Fruit fly (Drosophila melanogaster): ENCODE data around the gene CG14667.

CG14667 gene

DNA sequence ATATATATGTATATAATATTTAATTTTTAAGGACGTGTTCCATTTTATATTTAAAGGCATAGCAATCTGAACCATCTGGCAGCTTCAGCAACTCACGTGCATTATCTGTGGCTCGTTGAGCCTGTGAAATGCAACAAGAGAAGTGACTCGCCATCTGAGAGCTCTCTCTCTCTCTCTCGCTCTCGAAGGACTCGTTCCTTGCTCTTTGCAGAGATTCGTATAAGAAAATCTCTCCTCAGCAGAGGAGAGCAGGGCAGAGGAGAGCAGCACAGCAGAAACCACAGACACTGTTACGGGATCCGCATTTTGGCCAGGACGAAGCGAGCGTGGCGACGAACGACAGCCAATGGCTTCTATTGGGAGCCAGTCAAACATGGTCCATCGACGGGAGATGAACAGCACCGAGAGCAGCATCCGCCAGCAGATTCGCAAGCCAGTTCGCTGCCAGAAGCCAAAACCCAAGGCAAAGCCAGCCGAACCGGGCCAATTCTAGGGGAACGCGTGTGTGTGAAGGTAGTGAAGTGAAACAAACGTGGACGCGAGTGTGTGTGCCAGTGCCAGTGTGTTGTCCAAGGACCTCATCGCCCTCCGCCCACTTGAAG lies 39.4 kb downstream of the CG14667 start, which contains the start of gene CG14669:
Gene CG14669, plus strand, starts transcription at position 381 of the 602 bp plus-strand sequence.
- TF ChIP-seq toe (GFP tag; optimal IDR thresholded peaks at IDR 0.05): no peak
- TF ChIP-seq kay (GFP tag; ENCODE audit: borderline replicate concordance): no peak
- no peak for TF ChIP-seq ovo (GFP tag; optimal IDR thresholded peaks at IDR 0.05)
- no peak for TF ChIP-seq Mnt (GFP tag; optimal IDR thresholded peaks at IDR 0.05)

DNA sequence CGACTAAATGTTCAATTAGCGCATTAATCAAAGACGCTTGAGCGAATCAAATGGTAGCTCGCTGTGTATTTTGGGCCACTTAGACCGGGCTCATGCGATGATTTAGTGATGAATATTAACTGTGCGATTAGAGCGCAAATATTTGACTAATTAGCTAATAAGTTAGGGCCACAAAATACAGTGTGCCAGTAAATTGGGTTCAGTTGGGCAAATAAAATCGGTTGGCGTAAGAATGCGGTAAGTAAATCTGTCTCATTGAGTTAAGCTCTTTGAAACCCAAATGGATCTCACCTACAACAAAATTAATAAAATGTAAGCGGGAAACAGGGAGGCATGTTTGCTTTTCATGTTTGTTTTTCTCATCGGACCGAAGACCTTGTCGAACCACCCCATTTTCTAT lies 45.6 kb downstream of the CG14667 start:
- TF ChIP-seq ovo (GFP tag; optimal IDR thresholded peaks at IDR 0.05) (no peak), bab1 (GFP tag; optimal IDR thresholded peaks at IDR 0.05) (no peak), Crg-1 (GFP tag; optimal IDR thresholded peaks at IDR 0.05) (no peak), CG14711 (tag; optimal IDR thresholded peaks at IDR 0.05) (no peak), toe (GFP tag; optimal IDR thresholded peaks at IDR 0.05) (no peak), CG5204 (GFP tag; optimal IDR thresholded peaks at IDR 0.05) (no peak), CG7045 (GFP tag; optimal IDR thresholded peaks at IDR 0.05) (no peak), Clk (GFP tag; optimal IDR thresholded peaks at IDR 0.05) (no peak), CG1620 (GFP tag; optimal IDR thresholded peaks at IDR 0.05) (no peak)

DNA sequence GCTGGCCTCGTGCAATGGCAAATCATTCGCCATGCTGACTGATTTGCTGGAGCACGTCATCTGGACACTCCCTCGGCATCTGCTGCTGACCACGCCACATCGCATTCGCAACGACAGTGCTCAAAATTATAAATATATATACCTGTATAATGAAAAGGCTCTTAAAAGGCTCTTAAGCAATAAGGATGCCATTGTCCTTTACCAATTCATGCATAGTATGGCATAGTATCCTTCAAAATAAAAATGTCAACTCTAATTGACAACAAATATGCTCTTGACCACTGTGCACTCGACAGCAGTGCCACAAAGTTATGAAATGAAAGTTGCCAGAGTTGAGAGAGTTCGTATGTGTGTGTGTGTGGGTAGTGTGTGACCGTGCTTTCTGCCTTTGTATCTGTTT lies 47.3 kb downstream of the CG14667 start:
- TF ChIP-seq kay (GFP tag; ENCODE audit: borderline replicate concordance) (peak; percentile 60), pad (GFP tag; optimal IDR thresholded peaks at IDR 0.05) (no peak)
